Worm (Caenorhabditis elegans): Measurements from ENCODE around the gene swsn-4.

swsn-4 gene

ce11 chrIV:11126004-11126027, at the start of gene swsn-4:
Gene swsn-4, plus strand, starts transcription at chrIV:11126024.
- TF ChIP-seq unc-62 (GFP tag; optimal IDR thresholded peaks at IDR 0.05) = no peak

DNA sequence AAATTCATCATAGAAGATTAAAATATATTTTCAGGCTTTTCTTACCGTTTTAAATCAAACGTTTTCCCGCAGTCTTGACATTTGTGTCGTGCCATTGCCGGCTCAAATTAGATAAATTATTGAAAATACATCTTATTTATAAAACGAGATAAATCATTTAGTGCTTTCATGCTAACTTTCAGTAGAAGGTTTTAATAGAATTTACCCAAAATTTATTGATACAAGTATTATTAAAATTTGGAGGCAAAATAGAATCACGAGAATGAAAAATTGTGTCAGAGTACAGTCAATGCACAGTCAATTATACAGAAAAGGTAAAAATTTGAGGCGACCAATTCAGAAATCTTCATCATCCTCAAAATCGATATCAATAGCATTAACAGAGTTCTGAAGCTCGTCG, 47.3 kb upstream of the swsn-4 start, which contains the start of gene Y5F2A.4:
Gene Y5F2A.4 (minus strand): TSS at position 101 of the 400 bp plus-strand sequence.
- TF ChIP-seq unc-62 (GFP tag; optimal IDR thresholded peaks at IDR 0.05) = no peak

DNA sequence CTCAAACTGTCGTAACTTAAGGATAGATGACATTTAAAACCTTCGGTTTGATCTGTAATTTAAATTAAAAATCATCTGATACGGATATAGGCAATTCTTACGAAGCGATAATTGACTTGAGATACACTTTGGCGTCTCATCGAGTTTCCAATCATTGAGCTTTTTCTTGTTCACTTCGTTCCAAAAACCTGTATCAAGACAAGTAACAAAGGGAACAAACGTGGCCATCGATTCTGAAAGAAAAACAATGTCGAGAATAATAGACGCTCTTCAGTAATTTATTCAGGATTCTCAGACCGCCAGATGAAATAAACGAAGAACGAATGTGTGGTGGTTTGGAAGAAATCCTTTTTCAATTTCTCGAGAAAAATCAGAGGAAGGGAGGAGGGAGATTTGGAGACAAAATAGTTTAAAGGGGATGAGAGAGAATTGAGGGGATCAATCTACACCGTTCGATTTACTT, 45.0 kb upstream of the swsn-4 start, which contains the start of gene atg-7:
Gene atg-7 (minus strand): TSS at position 233 of the 463 bp plus-strand sequence.
- no peak for TF ChIP-seq unc-62 (GFP tag; optimal IDR thresholded peaks at IDR 0.05)

- no peak for TF ChIP-seq unc-62 (GFP tag; optimal IDR thresholded peaks at IDR 0.05)
Observed at ce11 chrIV:11082153-11082552, 43.7 kb upstream of the swsn-4 start, which contains the start of gene let-70. Gene let-70, minus strand, starts transcription at chrIV:11082253.

- TF ChIP-seq unc-62 (GFP tag; optimal IDR thresholded peaks at IDR 0.05) = no peak
Observed at ce11 chrIV:11082789-11083235, 43.0 kb upstream of the swsn-4 start.

- no peak for TF ChIP-seq unc-62 (GFP tag; optimal IDR thresholded peaks at IDR 0.05)
Observed at ce11 chrIV:11083609-11084008, 42.2 kb upstream of the swsn-4 start, which contains the start of gene klc-1. Gene klc-1, plus strand, starts transcription at chrIV:11083735.

DNA sequence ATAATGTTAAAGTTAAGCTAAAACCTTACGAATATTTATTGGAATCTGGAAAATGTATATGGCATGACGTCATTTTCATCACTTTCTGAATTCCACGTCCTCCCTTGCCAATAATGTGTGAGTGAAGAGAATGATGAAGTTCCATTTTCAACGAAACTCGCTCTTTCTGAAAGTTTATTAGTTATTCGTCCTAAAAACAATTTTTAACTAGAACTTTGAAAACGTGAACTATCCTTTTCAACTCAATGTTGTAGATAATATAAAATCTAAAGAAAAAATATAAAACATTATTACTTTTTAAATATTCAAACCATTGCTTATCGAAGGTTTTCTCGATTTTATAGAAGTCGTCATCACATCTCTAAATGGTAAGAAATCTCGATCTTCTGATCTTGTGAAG, 36.3 kb upstream of the swsn-4 start, which contains the start of gene M7.7:
Gene M7.7 (plus strand): TSS at position 301 of the 400 bp plus-strand sequence.
- no peak for TF ChIP-seq unc-62 (GFP tag; optimal IDR thresholded peaks at IDR 0.05)

ce11 chrIV:11092502-11093080, 33.2 kb upstream of the swsn-4 start, which contains the start of gene bcc-1:
Gene bcc-1, minus strand, starts transcription at chrIV:11092552.
- no peak for TF ChIP-seq unc-62 (GFP tag; optimal IDR thresholded peaks at IDR 0.05)

- TF ChIP-seq unc-62 (GFP tag; optimal IDR thresholded peaks at IDR 0.05) = no peak
Observed at ce11 chrIV:11094052-11094451, 31.8 kb upstream of the swsn-4 start.

ce11 chrIV:11094974-11095373, 30.9 kb upstream of the swsn-4 start, which contains the start of gene M7.8:
Gene M7.8, minus strand, starts transcription at chrIV:11095085.
- no peak for TF ChIP-seq unc-62 (GFP tag; optimal IDR thresholded peaks at IDR 0.05)

DNA sequence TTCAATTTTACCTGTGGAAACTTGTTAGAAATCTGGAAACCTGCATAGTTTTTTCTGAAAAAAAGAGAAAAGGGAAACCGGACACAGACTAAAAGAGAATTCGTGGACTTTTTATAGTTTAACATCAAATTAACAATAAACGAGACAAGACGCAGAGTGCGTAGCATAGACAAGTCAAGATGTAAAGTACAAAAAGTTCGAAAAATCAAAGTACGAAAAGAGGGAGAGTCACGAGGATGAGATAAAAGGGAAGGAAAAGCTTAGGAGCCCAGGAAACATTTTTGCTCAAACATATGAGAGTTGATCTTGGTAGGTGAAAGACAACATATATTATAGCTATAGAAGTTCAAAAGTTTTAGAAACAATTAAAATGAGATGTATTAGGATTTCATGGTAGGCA, 28.0 kb upstream of the swsn-4 start, which contains the start of gene M7.12:
Gene M7.12 (minus strand): TSS at position 188 of the 400 bp plus-strand sequence.
- TF ChIP-seq unc-62 (GFP tag; optimal IDR thresholded peaks at IDR 0.05) = no peak

- TF ChIP-seq unc-62 (GFP tag; optimal IDR thresholded peaks at IDR 0.05) = no peak
Observed at ce11 chrIV:11100271-11100670, 25.6 kb upstream of the swsn-4 start, which contains the start of gene str-3. Gene str-3, minus strand, starts transcription at chrIV:11100371.

- TF ChIP-seq unc-62 (GFP tag; optimal IDR thresholded peaks at IDR 0.05) = no peak
Observed at ce11 chrIV:11101383-11101782, 24.4 kb upstream of the swsn-4 start, which contains the start of gene srlf-18. Gene srlf-18, minus strand, starts transcription at chrIV:11101483.

- TF ChIP-seq unc-62 (GFP tag; optimal IDR thresholded peaks at IDR 0.05) = no peak
Observed at ce11 chrIV:11102608-11103007, 23.2 kb upstream of the swsn-4 start, which contains the start of gene srlf-17. Gene srlf-17, minus strand, starts transcription at chrIV:11102708.

DNA sequence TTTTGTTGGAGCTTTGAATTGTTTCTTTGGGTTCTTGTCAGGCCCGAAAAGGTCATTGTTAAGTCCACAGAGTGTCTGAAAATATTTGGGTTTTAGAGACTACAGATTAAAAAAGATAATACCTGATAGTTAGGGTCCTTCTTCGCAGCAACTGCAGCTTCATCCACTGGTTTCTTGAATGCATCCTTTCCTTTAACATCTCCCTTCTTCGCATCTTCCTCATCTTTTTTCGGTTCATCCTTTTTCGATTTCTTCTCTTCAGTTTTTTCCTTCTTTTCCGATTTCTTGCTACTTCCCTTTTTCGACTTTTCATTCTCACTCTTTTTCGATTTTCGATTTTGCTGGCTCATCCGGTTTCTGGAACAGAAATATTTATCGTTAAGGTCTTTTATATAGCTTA, 22.3 kb upstream of the swsn-4 start:
- TF ChIP-seq unc-62 (GFP tag; optimal IDR thresholded peaks at IDR 0.05) = no peak

ce11 chrIV:11105724-11106123, 20.1 kb upstream of the swsn-4 start, which contains the start of gene srlf-24:
Gene srlf-24, minus strand, starts transcription at chrIV:11105824.
- TF ChIP-seq unc-62 (GFP tag; optimal IDR thresholded peaks at IDR 0.05) = no peak

DNA sequence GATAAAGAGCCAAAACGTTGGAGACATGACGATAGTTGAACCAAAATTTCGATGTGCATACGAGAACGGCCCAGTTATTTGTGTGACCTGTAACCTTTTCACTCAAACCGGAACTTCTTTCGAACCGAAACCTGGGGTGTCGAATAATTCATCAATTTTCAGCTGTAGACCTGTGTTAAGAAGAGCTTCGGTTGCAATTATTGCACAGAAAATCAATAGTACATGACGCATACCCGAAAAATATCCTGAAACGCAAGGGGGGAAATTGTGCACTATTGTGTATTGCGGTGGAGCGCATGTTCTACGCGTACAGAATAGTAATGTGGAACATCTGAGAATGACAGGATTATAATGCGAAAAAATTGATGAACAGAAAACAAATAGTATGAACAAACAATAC, 16.1 kb upstream of the swsn-4 start, which contains the start of gene pigk-1:
Gene pigk-1 (minus strand): TSS at position 248 of the 400 bp plus-strand sequence.
- no peak for TF ChIP-seq unc-62 (GFP tag; optimal IDR thresholded peaks at IDR 0.05)

Data from whole organism, dauer.